Worm (Caenorhabditis elegans) whole organism, L1 larva: Measurements from ENCODE around the gene sao-1.

Experiments used
- C04F5.9 ChIP-seq: sonication (generic microtip); optimal IDR thresholded peaks from 2 replicates; lab custom pipeline; 2016; ENCODE audit warnings: missing genetic modification characterization, missing compliant biosample characterization
- C16A3.4 ChIP-seq: fragments of 150-350 bp; optimal IDR thresholded peaks from 2 replicates; lab custom pipeline; 2014; ENCODE audit warnings: missing biosample characterization, missing genetic modification characterization
- C34B4.2 ChIP-seq: sonication (generic microtip); optimal IDR thresholded peaks from 2 replicates; lab custom pipeline; 2017; ENCODE audit warnings: mild to moderate bottlenecking, missing genetic modification characterization, missing compliant biosample characterization
- F16B12.6 ChIP-seq: fragments of 150-350 bp; optimal IDR thresholded peaks from 2 replicates; lab custom pipeline; 2014; ENCODE audit warnings: missing biosample characterization, missing genetic modification characterization
- Y116A8C.19 ChIP-seq: sonication (generic microtip); optimal IDR thresholded peaks from 2 replicates; lab custom pipeline; 2016; ENCODE audit warnings: missing compliant biosample characterization, missing genetic modification characterization, borderline replicate concordance
- ceh-88 ChIP-seq: fragments of 200-800 bp; sonication (Bioruptor generic); IDR thresholded peaks from 2 replicates; pipeline ENCODE4 v1.3.6; 2022; ENCODE audit warnings: missing genetic modification characterization, missing compliant biosample characterization
- ceh-90 ChIP-seq: sonication (generic microtip); optimal IDR thresholded peaks from 2 replicates; lab custom pipeline; 2016; ENCODE audit warnings: missing genetic modification characterization, missing compliant biosample characterization
- dpl-1 ChIP-seq, 3 experiments: fragments of 150-350 bp in 2 of 3; sonication (generic microtip) in 1 of 3; optimal IDR thresholded peaks; 2 replicates each; lab custom pipeline; 2014 to 2017; ENCODE audit warnings: missing biosample characterization in 3 of 3, missing genetic modification characterization in 3 of 3, missing genetic modification reagents in 3 of 3
- dsc-1 ChIP-seq: sonication (generic microtip); optimal IDR thresholded peaks from 2 replicates; lab custom pipeline; 2016; ENCODE audit warnings: mild to moderate bottlenecking, missing genetic modification characterization, missing compliant biosample characterization
- efl-3 ChIP-seq: fragments of 200-800 bp; sonication (Bioruptor generic); optimal IDR thresholded peaks from 2 replicates; lab custom pipeline; 2018; ENCODE audit warnings: mild to moderate bottlenecking, missing genetic modification characterization, missing compliant biosample characterization
- egl-27 ChIP-seq, 2 experiments: fragments of 150-350 bp in 1 of 2; sonication (generic microtip); optimal IDR thresholded peaks; 3 replicates each; lab custom pipeline; 2017 to 2018; ENCODE audit warnings: missing biosample characterization in 2 of 2, missing genetic modification characterization in 2 of 2, missing genetic modification reagents in 2 of 2
- elt-2 ChIP-seq: sonication (generic microtip); optimal IDR thresholded peaks from 2 replicates; lab custom pipeline; 2016; ENCODE audit warnings: missing genetic modification characterization, mild to moderate bottlenecking, inconsistent platforms, missing compliant biosample characterization, missing genetic modification reagents
- elt-3 ChIP-seq, 6 experiments: fragments of 150-350 bp in 1 of 6; sonication (generic microtip); optimal IDR thresholded peaks; 2 replicates each; lab custom pipeline; 2017 to 2018; ENCODE audit warnings: missing biosample characterization in 6 of 6, missing genetic modification characterization in 6 of 6, inconsistent platforms in 1 of 6
- ets-5 ChIP-seq: fragments of 200-800 bp; sonication (Bioruptor generic); IDR thresholded peaks from 2 replicates; pipeline ENCODE4 v1.3.6; 2022; ENCODE audit warnings: missing genetic modification characterization, missing compliant biosample characterization
- fkh-10 ChIP-seq: sonication (generic microtip); optimal IDR thresholded peaks from 2 replicates; lab custom pipeline; 2017; ENCODE audit warnings: missing biosample characterization, missing genetic modification reagents, missing genetic modification characterization
- fkh-8 ChIP-seq: sonication (generic microtip); optimal IDR thresholded peaks from 2 replicates; lab custom pipeline; 2016; ENCODE audit warnings: mild to moderate bottlenecking, missing genetic modification characterization, missing compliant biosample characterization
- hlh-17 ChIP-seq: fragments of 200-800 bp; sonication (Bioruptor generic); optimal IDR thresholded peaks from 2 replicates; lab custom pipeline; 2018; ENCODE audit warnings: missing genetic modification characterization, mild to moderate bottlenecking, missing compliant biosample characterization, moderate library complexity, borderline replicate concordance
- irx-1 ChIP-seq: sonication (generic microtip); optimal IDR thresholded peaks from 2 replicates; lab custom pipeline; 2016; ENCODE audit warnings: missing genetic modification characterization, missing compliant biosample characterization
- lin-13 ChIP-seq: fragments of 150-350 bp; optimal IDR thresholded peaks from 2 replicates; lab custom pipeline; 2014; ENCODE audit warnings: missing biosample characterization, missing genetic modification reagents, missing genetic modification characterization
- lin-14 ChIP-seq: fragments of 200-800 bp; sonication (Bioruptor generic); optimal IDR thresholded peaks from 2 replicates; lab custom pipeline; 2018; ENCODE audit warnings: mild to moderate bottlenecking, missing genetic modification characterization, moderate library complexity, missing compliant biosample characterization
- mab-9 ChIP-seq: fragments of 200-800 bp; sonication (Bioruptor generic); IDR thresholded peaks from 2 replicates; pipeline ENCODE4 v1.3.6; 2022; ENCODE audit warnings: missing genetic modification reagents, missing genetic modification characterization, missing compliant biosample characterization
- mef-2 ChIP-seq: fragments of 150-350 bp; optimal IDR thresholded peaks from 2 replicates; lab custom pipeline; 2014; ENCODE audit warnings: missing biosample characterization, missing genetic modification characterization
- nhr-20 ChIP-seq: sonication (generic microtip); optimal IDR thresholded peaks from 2 replicates; lab custom pipeline; 2016; ENCODE audit warnings: mild to moderate bottlenecking, missing genetic modification characterization, missing compliant biosample characterization
- nhr-28 ChIP-seq: fragments of 150-350 bp; optimal IDR thresholded peaks from 2 replicates; lab custom pipeline; 2014; ENCODE audit warnings: missing biosample characterization, missing genetic modification characterization
- nhr-47 ChIP-seq: sonication (generic microtip); optimal IDR thresholded peaks from 2 replicates; lab custom pipeline; 2016; ENCODE audit warnings: mild to moderate bottlenecking, missing genetic modification characterization, moderate library complexity, missing compliant biosample characterization
- nhr-71 ChIP-seq: sonication (generic microtip); optimal IDR thresholded peaks from 2 replicates; lab custom pipeline; 2016; ENCODE audit warnings: mild to moderate bottlenecking, missing genetic modification characterization, moderate library complexity, missing compliant biosample characterization
- nhr-77 ChIP-seq: fragments of 150-350 bp; optimal IDR thresholded peaks from 2 replicates; lab custom pipeline; 2014; ENCODE audit warnings: missing biosample characterization, missing genetic modification characterization
- pax-3 ChIP-seq: fragments of 200-800 bp; sonication (Bioruptor generic); optimal IDR thresholded peaks from 2 replicates; lab custom pipeline; 2018; ENCODE audit warnings: mild to moderate bottlenecking, missing genetic modification characterization, moderate library complexity, missing compliant biosample characterization
- rnt-1 ChIP-seq: sonication (generic microtip); optimal IDR thresholded peaks from 2 replicates; lab custom pipeline; 2016; ENCODE audit warnings: mild to moderate bottlenecking, missing genetic modification characterization, moderate library complexity, missing compliant biosample characterization
- snu-23 ChIP-seq: sonication (generic microtip); optimal IDR thresholded peaks from 2 replicates; lab custom pipeline; 2016; ENCODE audit warnings: missing genetic modification characterization, missing compliant biosample characterization
- sox-4 ChIP-seq: sonication (generic microtip); optimal IDR thresholded peaks from 2 replicates; lab custom pipeline; 2016; ENCODE audit warnings: missing genetic modification characterization, missing compliant biosample characterization
- sptf-1 ChIP-seq: fragments of 150-350 bp; optimal IDR thresholded peaks from 2 replicates; lab custom pipeline; 2014; ENCODE audit warnings: missing biosample characterization, missing genetic modification characterization
- xbp-1 ChIP-seq: sonication (generic microtip); optimal IDR thresholded peaks from 2 replicates; lab custom pipeline; 2016; ENCODE audit warnings: missing genetic modification characterization, missing compliant biosample characterization
- ztf-11 ChIP-seq, 2 experiments: sonication (generic microtip); optimal IDR thresholded peaks; 2 replicates each; lab custom pipeline; 2016 to 2017; ENCODE audit warnings: missing genetic modification characterization in 2 of 2, missing biosample characterization in 1 of 2, missing compliant biosample characterization in 1 of 2

The sao-1 gene

DNA sequence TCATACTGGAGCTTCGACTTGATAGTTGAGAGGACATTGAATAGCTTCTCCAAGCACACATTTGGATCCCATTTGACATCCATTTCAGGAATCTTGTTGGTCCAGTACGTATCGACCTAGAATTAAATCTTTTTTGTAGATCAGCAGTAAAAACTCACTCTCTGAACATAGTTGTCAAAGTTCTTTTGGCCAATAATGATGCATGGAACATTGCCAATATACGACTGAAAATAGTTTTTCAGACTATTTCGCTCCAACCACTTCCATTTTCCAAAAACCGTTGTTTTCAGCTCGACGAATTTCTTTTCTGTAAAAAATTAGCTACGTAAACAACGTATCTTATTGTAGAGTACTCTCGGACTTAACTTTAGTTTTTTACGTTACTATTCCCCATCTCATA is 18.0 kb downstream of the sao-1 start:
- TF ChIP-seq efl-3 (GFP tag; lab: Kevin White, UChicago), result no peak
- TF ChIP-seq C34B4.2 (tag; lab: Kevin White, UChicago), result no peak
- TF ChIP-seq nhr-20 (tag; lab: Kevin White, UChicago), result no peak
- no peak for TF ChIP-seq dsc-1 (tag; lab: Kevin White, UChicago)
- no peak for TF ChIP-seq C04F5.9 (tag; lab: Kevin White, UChicago)
- TF ChIP-seq sptf-1 (tag; lab: Kevin White, UChicago), result no peak
- no peak for TF ChIP-seq dpl-1 (GFP tag; optimal IDR thresholded peaks at IDR 0.05; lab: Kevin White, UChicago)
- no peak for TF ChIP-seq xbp-1 (tag; lab: Kevin White, UChicago)
- no peak for TF ChIP-seq F16B12.6 (tag; lab: Kevin White, UChicago)
- TF ChIP-seq ztf-11 (tag; optimal IDR thresholded peaks at IDR 0.05; lab: Kevin White, UChicago), result no peak
- TF ChIP-seq ceh-88, result no peak

DNA sequence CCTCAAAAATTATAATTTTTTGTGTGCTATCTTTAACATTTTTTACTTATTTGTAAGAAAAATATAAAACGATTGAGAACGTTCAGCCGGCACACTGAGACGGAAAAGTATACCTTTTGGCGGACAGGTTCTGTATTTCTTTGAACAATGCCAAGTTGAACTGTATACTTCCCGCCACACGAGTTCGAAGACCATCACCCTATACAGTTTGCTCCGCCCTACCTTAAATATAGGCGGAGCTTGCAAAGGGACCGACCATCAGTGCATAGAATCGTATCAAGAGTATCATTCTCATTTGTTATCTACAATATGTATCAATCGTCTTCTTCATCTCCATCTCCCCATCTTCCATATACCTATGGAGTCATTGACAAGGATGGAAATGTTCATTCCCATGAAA is 21.1 kb downstream of the sao-1 start, which contains the start of gene end-1:
end-1 (plus strand) TSS at position 301 of the 400 bp plus-strand sequence.
- TF ChIP-seq sptf-1 (tag; lab: Kevin White, UChicago), result no peak
- no peak for TF ChIP-seq nhr-77 (tag; lab: Kevin White, UChicago)
- TF ChIP-seq lin-14 (GFP tag; lab: Kevin White, UChicago), result no peak

DNA sequence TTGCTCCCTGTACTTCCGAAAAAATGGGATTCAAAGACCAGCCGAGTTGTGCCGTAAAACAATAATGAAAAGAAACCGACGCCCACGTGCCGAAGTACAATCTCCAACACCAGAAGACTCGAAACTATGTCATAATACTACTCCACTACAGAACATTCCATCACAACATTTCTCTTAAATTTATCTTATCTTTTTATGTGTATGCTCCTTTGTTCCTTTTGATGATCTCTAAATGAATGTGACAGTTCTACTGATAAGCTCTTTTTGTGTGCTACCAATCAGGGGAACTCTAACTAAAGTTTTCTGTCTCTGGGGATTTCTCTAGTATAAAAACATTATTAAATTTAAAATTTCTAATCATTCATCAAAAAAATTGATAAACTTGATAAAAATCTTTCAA is 23.1 kb downstream of the sao-1 start:
- TF ChIP-seq elt-2 (tag; lab: Kevin White, UChicago) (peak; percentile 38), rnt-1 (tag; lab: Kevin White, UChicago) (no peak), hlh-17 (GFP tag; lab: Kevin White, UChicago) (no peak), C16A3.4 (no peak), mab-9 (GFP tag; lab: Robert Waterston, UW) (no peak), irx-1 (tag; lab: Kevin White, UChicago) (no peak)

DNA sequence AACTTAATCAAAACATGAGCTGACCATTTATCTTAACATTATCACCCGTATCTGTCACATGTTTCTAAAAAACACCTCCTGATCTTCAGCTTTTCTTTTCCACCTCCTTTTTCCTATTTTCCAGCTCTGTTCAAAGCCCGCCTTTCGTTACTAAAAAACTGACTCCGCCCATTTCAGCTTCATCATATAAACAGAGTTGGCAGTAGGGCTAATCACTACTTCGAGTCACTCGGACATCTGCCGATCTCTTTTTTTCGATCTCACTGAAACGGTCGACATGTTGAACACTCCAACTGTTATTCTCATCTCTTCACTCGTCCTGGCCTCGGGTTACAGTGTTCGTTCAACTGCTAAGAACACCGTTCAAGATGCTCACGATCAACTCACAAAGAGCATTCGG is 28.8 kb downstream of the sao-1 start, which contains the start of gene droe-4:
droe-4 (plus strand) TSS at position 172 of the 400 bp plus-strand sequence.
- TF ChIP-seq dsc-1 (tag; lab: Kevin White, UChicago) (peak; percentile 66), nhr-71 (tag; lab: Kevin White, UChicago) (peak; percentile 23), pax-3 (tag; lab: Kevin White, UChicago) (peak; percentile 66), Y116A8C.19 (tag; lab: Kevin White, UChicago) (no peak), nhr-47 (tag; lab: Kevin White, UChicago) (peak; percentile 40), egl-27 (tag; optimal IDR thresholded peaks at IDR 0.05; lab: Kevin White, UChicago) (no peak), nhr-28 (tag; lab: Kevin White, UChicago) (no peak), ceh-90 (tag; lab: Kevin White, UChicago) (no peak), ets-5 (GFP tag; lab: Robert Waterston, UW) (no peak), elt-2 (tag; lab: Kevin White, UChicago) (no peak), fkh-8 (tag; lab: Kevin White, UChicago) (peak; percentile 33), elt-3 (tag; optimal IDR thresholded peaks at IDR 0.05; lab: Kevin White, UChicago) (no peak)

DNA sequence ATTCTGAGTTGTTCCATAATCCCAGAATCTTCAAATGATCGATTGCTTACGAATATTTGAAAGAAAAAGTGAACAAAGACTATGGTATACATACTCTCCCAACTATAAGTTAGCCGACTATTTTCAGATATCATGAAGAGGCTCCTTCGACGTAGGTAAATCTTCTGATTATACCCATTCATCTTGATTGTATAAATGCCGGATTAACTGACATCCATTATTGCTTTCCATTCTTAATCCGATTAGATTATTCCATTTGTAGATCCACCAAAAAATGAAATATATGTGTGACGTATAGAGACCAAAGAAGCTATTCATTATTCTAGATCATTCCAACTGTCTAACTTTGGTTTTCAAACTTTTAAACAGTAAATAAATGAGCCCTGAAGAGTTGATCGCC is 29.8 kb downstream of the sao-1 start:
- peak; percentile 86 for TF ChIP-seq pax-3 (tag; lab: Kevin White, UChicago)
- peak; percentile 59 for TF ChIP-seq dsc-1 (tag; lab: Kevin White, UChicago)
- no peak for TF ChIP-seq F16B12.6 (tag; lab: Kevin White, UChicago)
- no peak for TF ChIP-seq fkh-10 (GFP tag; lab: Kevin White, UChicago)
- TF ChIP-seq snu-23, result no peak
- TF ChIP-seq sox-4 (tag; lab: Kevin White, UChicago), result peak; percentile 19
- no peak for TF ChIP-seq mef-2 (tag; lab: Kevin White, UChicago)
- peak; percentile 12 for TF ChIP-seq nhr-71 (tag; lab: Kevin White, UChicago)
- no peak for TF ChIP-seq lin-13
- peak; percentile 37 for TF ChIP-seq fkh-8 (tag; lab: Kevin White, UChicago)
- TF ChIP-seq nhr-47 (tag; lab: Kevin White, UChicago), result peak; percentile 47
